Fruit fly (Drosophila melanogaster): ENCODE results near the gene CG5068.

DNA sequence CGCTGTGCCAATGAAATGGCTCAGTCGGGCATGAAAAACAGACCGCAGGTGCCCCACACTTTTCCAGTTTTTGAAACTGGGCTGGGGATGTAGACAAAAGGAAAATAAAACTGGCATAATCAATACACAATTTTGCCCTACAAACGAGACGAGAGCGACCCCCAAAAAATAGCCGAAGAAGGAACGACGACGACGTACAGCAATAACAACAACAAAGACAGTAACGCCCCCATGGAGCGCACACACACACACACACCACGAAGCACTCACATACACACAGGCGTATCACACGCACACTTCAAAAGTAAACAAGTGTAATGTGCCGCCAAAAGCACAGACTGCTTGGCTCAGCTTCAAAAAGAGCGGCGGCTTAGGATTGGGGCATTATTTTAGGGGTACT lies 35.0 kb upstream of the CG5068 start:
- TF ChIP-seq eg (GFP tag; IDR thresholded peaks at IDR 0.05) (no peak), CG6163 (GFP tag; IDR thresholded peaks at IDR 0.05) (no peak), ss (GFP tag; optimal IDR thresholded peaks at IDR 0.05) (no peak)

Measured in whole organism, prepupa.